Fruit fly (Drosophila melanogaster) Kc167 (cell line): Measurements from ENCODE around the gene CG14135.

Experiments used
- Myc ChIP-seq: fragments of >200 bp; optimal IDR thresholded peaks from 2 replicates; lab custom pipeline; 2017; ENCODE audit warnings: missing external identifiers
- ttk ChIP-seq: sonication (Bioruptor generic); optimal IDR thresholded peaks from 2 replicates; lab custom pipeline; 2017; ENCODE audit warnings: missing external identifiers

DNA sequence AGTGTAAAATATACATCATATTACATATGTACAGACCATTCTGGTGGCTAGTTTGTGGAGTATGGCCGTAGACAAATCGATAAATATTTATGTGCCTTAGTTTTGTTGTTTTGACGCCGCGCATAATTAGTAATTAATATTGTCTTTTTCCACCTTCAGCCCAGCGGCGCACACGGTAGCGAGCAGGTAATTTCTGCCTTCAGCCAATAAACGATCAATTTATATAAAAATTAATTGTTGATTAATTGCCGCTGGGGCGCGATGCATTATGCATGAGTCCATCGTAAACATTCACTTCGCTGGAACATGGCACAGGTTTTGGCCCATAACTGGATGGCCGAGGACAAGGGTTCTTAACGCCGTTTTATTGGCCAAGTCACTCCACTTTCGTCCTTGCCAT lies 25.9 kb downstream of the CG14135 start:
- TF ChIP-seq Myc, result no peak
- no peak for TF ChIP-seq ttk (lab: Kevin White, UChicago)
